Fruit fly (Drosophila melanogaster) whole organism, embryonic: ENCODE results near the gene prd1.

ENCODE experiments used
- Asciz ChIP-seq: fragments of 200-800 bp; sonication (Bioruptor generic); optimal IDR thresholded peaks from 2 replicates; lab custom pipeline; 2017; ENCODE audit warnings: missing biosample characterization, mild to moderate bottlenecking, missing genetic modification characterization, missing genetic modification reagents
- Atf6 ChIP-seq: fragments of 200-800 bp; sonication (Bioruptor generic); IDR thresholded peaks from 2 replicates; pipeline ENCODE4 v1.3.6; 2022; ENCODE audit warnings: missing biosample characterization, missing genetic modification characterization
- Bteb2 ChIP-seq: fragments of 200-800 bp; sonication (Bioruptor generic); optimal IDR thresholded peaks from 2 replicates; lab custom pipeline; 2016; ENCODE audit warnings: missing biosample characterization, missing genetic modification characterization
- CG11504 ChIP-seq: fragments of 200-800 bp; sonication (Bioruptor generic); optimal IDR thresholded peaks from 3 replicates; lab custom pipeline; 2019; ENCODE audit warnings: missing biosample characterization, mild to moderate bottlenecking, missing genetic modification characterization, moderate library complexity
- CG12236 ChIP-seq: fragments of 200-800 bp; sonication (Bioruptor generic); optimal IDR thresholded peaks from 2 replicates; lab custom pipeline; 2016; ENCODE audit warnings: missing biosample characterization, missing genetic modification characterization
- CG13894 ChIP-seq: fragments of 200-800 bp; sonication (Bioruptor generic); optimal IDR thresholded peaks from 3 replicates; lab custom pipeline; 2018; ENCODE audit warnings: missing biosample characterization, mild to moderate bottlenecking, missing genetic modification characterization, moderate library complexity
- CG14014 ChIP-seq: fragments of 200-800 bp; sonication (Bioruptor generic); IDR thresholded peaks from 2 replicates; pipeline ENCODE4 v1.3.6; 2022; ENCODE audit warnings: missing biosample characterization, missing genetic modification characterization
- CG15269 ChIP-seq: fragments of 200-800 bp; sonication (Bioruptor generic); optimal IDR thresholded peaks from 2 replicates; lab custom pipeline; 2018; ENCODE audit warnings: missing biosample characterization, mild to moderate bottlenecking, missing genetic modification characterization, moderate library complexity
- CG1529 ChIP-seq: fragments of 200-800 bp; sonication (Bioruptor generic); optimal IDR thresholded peaks from 3 replicates; lab custom pipeline; 2018; ENCODE audit warnings: missing biosample characterization, missing genetic modification characterization
- CG15514 ChIP-seq: fragments of 200-800 bp; sonication (Bioruptor generic); optimal IDR thresholded peaks from 3 replicates; lab custom pipeline; 2017; ENCODE audit warnings: missing biosample characterization, missing genetic modification characterization, mild to moderate bottlenecking, moderate library complexity, missing genetic modification reagents
- CG18262 ChIP-seq: fragments of 200-800 bp; optimal IDR thresholded peaks from 3 replicates; lab custom pipeline; 2019; ENCODE audit warnings: missing biosample characterization, mild to moderate bottlenecking, missing genetic modification characterization, moderate library complexity
- CG2875 ChIP-seq: fragments of 200-800 bp; sonication (Bioruptor generic); optimal IDR thresholded peaks from 2 replicates; lab custom pipeline; 2017; ENCODE audit warnings: missing biosample characterization, mild to moderate bottlenecking, missing genetic modification characterization, missing genetic modification reagents
- CG31365 ChIP-seq: fragments of 200-800 bp; sonication (Bioruptor generic); optimal IDR thresholded peaks from 2 replicates; lab custom pipeline; 2018; ENCODE audit warnings: missing biosample characterization, mild to moderate bottlenecking, missing genetic modification characterization
- CG31441 ChIP-seq: fragments of 200-800 bp; sonication (Bioruptor generic); IDR thresholded peaks from 2 replicates; pipeline ENCODE4 v1.3.6; 2022; ENCODE audit warnings: missing biosample characterization, missing genetic modification characterization
- CG6254 ChIP-seq: fragments of 200-800 bp; sonication (Bioruptor generic); optimal IDR thresholded peaks from 3 replicates; lab custom pipeline; 2017; ENCODE audit warnings: mild to moderate bottlenecking, missing biosample characterization, missing genetic modification reagents, missing genetic modification characterization
- CG6654 ChIP-seq: fragments of 200-800 bp; sonication (Bioruptor generic); optimal IDR thresholded peaks from 2 replicates; lab custom pipeline; 2017; ENCODE audit warnings: missing biosample characterization, mild to moderate bottlenecking, missing genetic modification characterization
- CG7745 ChIP-seq: fragments of 200-800 bp; sonication (Bioruptor generic); optimal IDR thresholded peaks from 2 replicates; lab custom pipeline; 2018; ENCODE audit warnings: missing biosample characterization, mild to moderate bottlenecking, missing genetic modification characterization, moderate library complexity
- CG7987 ChIP-seq: fragments of 200-800 bp; sonication (Bioruptor generic); optimal IDR thresholded peaks from 2 replicates; lab custom pipeline; 2018; ENCODE audit warnings: missing biosample characterization, mild to moderate bottlenecking, missing genetic modification characterization, moderate library complexity
- CG8765 ChIP-seq: fragments of 200-800 bp; sonication (Bioruptor generic); IDR thresholded peaks from 2 replicates; pipeline ENCODE4 v1.3.6; 2022; ENCODE audit warnings: missing biosample characterization, missing genetic modification characterization
- CG8944 ChIP-seq: fragments of 200-800 bp; sonication (Bioruptor generic); optimal IDR thresholded peaks from 3 replicates; lab custom pipeline; 2016; ENCODE audit warnings: missing biosample characterization, missing genetic modification characterization
- E2f1 ChIP-seq: fragments of 200-800 bp; sonication (Bioruptor generic); IDR thresholded peaks from 2 replicates; pipeline ENCODE4 v1.3.6; 2022; ENCODE audit warnings: missing biosample characterization, missing genetic modification characterization
- Hr3 ChIP-seq: fragments of 200-800 bp; sonication (Bioruptor generic); optimal IDR thresholded peaks from 3 replicates; lab custom pipeline; 2016; ENCODE audit warnings: missing biosample characterization, missing genetic modification characterization
- Lhr ChIP-seq: fragments of 200-800 bp; sonication (Bioruptor generic); optimal IDR thresholded peaks from 3 replicates; lab custom pipeline; 2017; ENCODE audit warnings: mild to moderate bottlenecking, missing biosample characterization, missing genetic modification reagents, missing genetic modification characterization
- Nf-YB ChIP-seq: fragments of 200-800 bp; sonication (Bioruptor generic); optimal IDR thresholded peaks from 3 replicates; lab custom pipeline; 2019; ENCODE audit warnings: missing biosample characterization, mild to moderate bottlenecking, missing genetic modification characterization, moderate library complexity
- PHDP ChIP-seq: fragments of 200-800 bp; sonication (Bioruptor generic); optimal IDR thresholded peaks from 3 replicates; lab custom pipeline; 2018; ENCODE audit warnings: missing biosample characterization, mild to moderate bottlenecking, missing genetic modification characterization, moderate library complexity
- Poxn ChIP-seq: fragments of 200-800 bp; sonication (Bioruptor generic); IDR thresholded peaks from 2 replicates; pipeline ENCODE4 v1.3.6; 2022; ENCODE audit warnings: missing biosample characterization, missing genetic modification characterization
- Rfx ChIP-seq: fragments of 200-800 bp; sonication (Bioruptor generic); IDR thresholded peaks from 2 replicates; pipeline ENCODE4 v1.3.6; 2022; ENCODE audit warnings: missing biosample characterization, missing genetic modification characterization
- Sox102F ChIP-seq: fragments of 200-800 bp; sonication (Bioruptor generic); optimal IDR thresholded peaks from 2 replicates; lab custom pipeline; 2018; ENCODE audit warnings: missing biosample characterization, mild to moderate bottlenecking, missing genetic modification characterization, moderate library complexity
- Ssrp ChIP-seq: fragments of 200-800 bp; sonication (Bioruptor generic); optimal IDR thresholded peaks from 2 replicates; lab custom pipeline; 2018; ENCODE audit warnings: missing biosample characterization, mild to moderate bottlenecking, missing genetic modification characterization, moderate library complexity
- aop ChIP-seq: fragments of 200-800 bp; sonication (Bioruptor generic); IDR thresholded peaks from 2 replicates; pipeline ENCODE4 v1.3.6; 2022; ENCODE audit warnings: missing biosample characterization, missing genetic modification characterization
- bigmax ChIP-seq: fragments of 200-800 bp; sonication (Bioruptor generic); optimal IDR thresholded peaks from 2 replicates; lab custom pipeline; 2018; ENCODE audit warnings: missing biosample characterization, mild to moderate bottlenecking, missing genetic modification characterization
- corto ChIP-seq: fragments of 200-800 bp; sonication (Bioruptor generic); optimal IDR thresholded peaks from 2 replicates; lab custom pipeline; 2016; ENCODE audit warnings: missing biosample characterization, mild to moderate bottlenecking, missing genetic modification characterization, moderate library complexity
- da ChIP-seq: fragments of 200-800 bp; sonication (Bioruptor generic); optimal IDR thresholded peaks from 2 replicates; lab custom pipeline; 2016; ENCODE audit warnings: missing biosample characterization, missing genetic modification characterization
- disco-r ChIP-seq: fragments of 200-800 bp; sonication (Bioruptor generic); optimal IDR thresholded peaks from 2 replicates; lab custom pipeline; 2016; ENCODE audit warnings: missing biosample characterization, missing genetic modification characterization
- dmrt99B ChIP-seq: fragments of 200-800 bp; sonication (Bioruptor generic); optimal IDR thresholded peaks from 2 replicates; lab custom pipeline; 2018; ENCODE audit warnings: missing biosample characterization, mild to moderate bottlenecking, missing genetic modification characterization, moderate library complexity
- emc ChIP-seq: fragments of 200-800 bp; sonication (Bioruptor generic); optimal IDR thresholded peaks from 2 replicates; lab custom pipeline; 2016; ENCODE audit warnings: missing biosample characterization, missing genetic modification characterization
- ind ChIP-seq: fragments of 200-800 bp; sonication (Bioruptor generic); optimal IDR thresholded peaks from 3 replicates; lab custom pipeline; 2016; ENCODE audit warnings: missing biosample characterization, missing genetic modification characterization
- jigr1 ChIP-seq: fragments of 200-800 bp; sonication (Bioruptor generic); IDR thresholded peaks from 3 replicates; pipeline ENCODE4 v1.3.6; 2022; ENCODE audit warnings: missing biosample characterization, missing genetic modification characterization
- jing ChIP-seq: fragments of 200-800 bp; sonication (Bioruptor generic); optimal IDR thresholded peaks from 2 replicates; lab custom pipeline; 2018; ENCODE audit warnings: missing biosample characterization, mild to moderate bottlenecking, missing genetic modification characterization
- nmo ChIP-seq: fragments of 200-800 bp; sonication (Bioruptor generic); optimal IDR thresholded peaks from 2 replicates; lab custom pipeline; 2018; ENCODE audit warnings: missing biosample characterization, mild to moderate bottlenecking, missing genetic modification characterization, moderate library complexity
- oc ChIP-seq: fragments of 200-800 bp; sonication (Bioruptor generic); optimal IDR thresholded peaks from 2 replicates; lab custom pipeline; 2018; ENCODE audit warnings: missing biosample characterization, mild to moderate bottlenecking, missing genetic modification characterization, moderate library complexity
- onecut ChIP-seq: fragments of 200-800 bp; sonication (Bioruptor generic); IDR thresholded peaks from 2 replicates; pipeline ENCODE4 v1.3.6; 2022; ENCODE audit warnings: missing biosample characterization, missing genetic modification characterization
- pfk ChIP-seq: fragments of 200-800 bp; sonication (Bioruptor generic); optimal IDR thresholded peaks from 2 replicates; lab custom pipeline; 2018; ENCODE audit warnings: missing biosample characterization, mild to moderate bottlenecking, missing genetic modification characterization, moderate library complexity
- run ChIP-seq: fragments of 200-800 bp; sonication (Bioruptor generic); optimal IDR thresholded peaks from 3 replicates; lab custom pipeline; 2018; ENCODE audit warnings: missing biosample characterization, mild to moderate bottlenecking, missing genetic modification characterization
- scrt ChIP-seq: fragments of 200-800 bp; sonication (Bioruptor generic); optimal IDR thresholded peaks from 2 replicates; lab custom pipeline; 2018; ENCODE audit warnings: missing biosample characterization, mild to moderate bottlenecking, missing genetic modification characterization, moderate library complexity
- sens-2 ChIP-seq: fragments of 200-800 bp; sonication (Bioruptor generic); IDR thresholded peaks from 2 replicates; pipeline ENCODE4 v1.3.6; 2022; ENCODE audit warnings: missing biosample characterization, missing genetic modification characterization
- sima ChIP-seq: fragments of 200-800 bp; sonication (Bioruptor generic); optimal IDR thresholded peaks from 2 replicates; lab custom pipeline; 2016; ENCODE audit warnings: missing biosample characterization, missing genetic modification characterization
- toy ChIP-seq: fragments of 200-800 bp; sonication (Bioruptor generic); IDR thresholded peaks from 2 replicates; pipeline ENCODE4 v1.3.6; 2022; ENCODE audit warnings: missing biosample characterization, missing genetic modification characterization
- unc-4 ChIP-seq: fragments of 200-800 bp; sonication (Bioruptor generic); IDR thresholded peaks from 2 replicates; pipeline ENCODE4 v1.3.6; 2022; ENCODE audit warnings: missing biosample characterization, missing genetic modification characterization; ENCODE audit not compliant: partially characterized antibody
- vfl ChIP-seq: fragments of 200-800 bp; sonication (Bioruptor generic); optimal IDR thresholded peaks from 2 replicates; lab custom pipeline; 2016; ENCODE audit warnings: missing biosample characterization, missing genetic modification characterization
- vvl ChIP-seq: fragments of 200-800 bp; sonication (Bioruptor generic); IDR thresholded peaks from 2 replicates; pipeline ENCODE4 v1.3.6; 2022; ENCODE audit warnings: missing biosample characterization, missing genetic modification characterization

The prd1 gene

dm6 chr3R:11809620-11810019 is 22.8 kb upstream of the prd1 start (continued):
- no peak for TF ChIP-seq Hr3
- TF ChIP-seq CG15514, result no peak
- TF ChIP-seq CG11504, result peak; percentile 49
- TF ChIP-seq scrt (GFP tag; lab: Kevin White, UChicago), result no peak
- TF ChIP-seq Atf6 (GFP tag; lab: Robert Waterston, UW), result peak; percentile 61; the same call in 1 of the 2 replicates
- TF ChIP-seq disco-r (GFP tag; lab: Kevin White, UChicago), result no peak
- no peak for TF ChIP-seq Bteb2 (GFP tag; lab: Kevin White, UChicago)
- peak; percentile 58 for TF ChIP-seq Asciz
- TF ChIP-seq CG2875 (GFP tag; lab: Kevin White, UChicago), result peak; percentile 52
- TF ChIP-seq CG18262 (tag; lab: Kevin White, UChicago), result peak; percentile 43
- TF ChIP-seq sens-2 (GFP tag; lab: Robert Waterston, UW), result peak; percentile 74
- no peak for TF ChIP-seq da (GFP tag; lab: Kevin White, UChicago)
- peak; percentile 31; the same call in 1 of the 2 replicates for TF ChIP-seq onecut (GFP tag; lab: Robert Waterston, UW)
- peak; percentile 22 for TF ChIP-seq CG7987
- 0 out of 2 replicates have a peak, but pooled peaks have one; percentile 12 for TF ChIP-seq vvl (GFP tag; lab: Robert Waterston, UW)
- peak; percentile 41 for TF ChIP-seq Sox102F (GFP tag; lab: Kevin White, UChicago)
- no peak for TF ChIP-seq bigmax (GFP tag; lab: Kevin White, UChicago)
- peak; percentile 62 for TF ChIP-seq oc
- TF ChIP-seq CG14014, result peak; percentile 41; the same call in 1 of the 2 replicates
- peak; percentile 23 for TF ChIP-seq CG1529
- no peak for TF ChIP-seq emc (GFP tag; lab: Kevin White, UChicago)
- no peak for TF ChIP-seq unc-4 (GFP tag; lab: Robert Waterston, UW)
- no peak for TF ChIP-seq CG8765
- TF ChIP-seq nmo (GFP tag; lab: Kevin White, UChicago), result peak; percentile 21
- TF ChIP-seq CG13894, result peak; percentile 84
- TF ChIP-seq CG31441 (GFP tag; lab: Robert Waterston, UW), result peak; percentile 80
- TF ChIP-seq pfk (GFP tag; lab: Kevin White, UChicago), result peak; percentile 8
- TF ChIP-seq Ssrp, result no peak
- no peak for TF ChIP-seq vfl (GFP tag; lab: Kevin White, UChicago)
- TF ChIP-seq sima (GFP tag; lab: Kevin White, UChicago), result no peak
- TF ChIP-seq PHDP (tag; lab: Kevin White, UChicago), result peak; percentile 85
- TF ChIP-seq Nf-YB, result peak; percentile 69
- no peak for TF ChIP-seq corto
- no peak for TF ChIP-seq CG6654 (GFP tag; lab: Kevin White, UChicago)
- TF ChIP-seq aop, result no peak
- no peak for TF ChIP-seq Lhr (GFP tag; lab: Kevin White, UChicago)
- TF ChIP-seq CG12236, result no peak
- TF ChIP-seq CG15269 (tag; lab: Kevin White, UChicago), result peak; percentile 79
- no peak for TF ChIP-seq E2f1 (GFP tag; lab: Robert Waterston, UW)
- no peak for TF ChIP-seq toy (GFP tag; lab: Robert Waterston, UW)
- no peak for TF ChIP-seq ind
- peak; percentile 21; the same call in 1 of the 2 replicates for TF ChIP-seq Rfx (GFP tag; lab: Robert Waterston, UW)
- TF ChIP-seq run (tag; lab: Kevin White, UChicago), result peak; percentile 66
- TF ChIP-seq CG6254 (GFP tag; lab: Kevin White, UChicago), result peak; percentile 86
- TF ChIP-seq dmrt99B (tag; lab: Kevin White, UChicago), result peak; percentile 51
- TF ChIP-seq CG7745 (tag; lab: Kevin White, UChicago), result no peak
- no peak for TF ChIP-seq CG8944 (GFP tag; lab: Kevin White, UChicago)
- peak; percentile 45 for TF ChIP-seq CG31365
- no peak for TF ChIP-seq jigr1 (GFP tag; lab: Robert Waterston, UW)
- no peak for TF ChIP-seq Poxn (GFP tag; lab: Robert Waterston, UW)
- no peak for TF ChIP-seq jing
